Worm (Caenorhabditis elegans) whole organism, L1 larva: ENCODE measurements around the gene smrc-1.
A peak's percentile ranks its signal among the peaks of the same experiment; 100 is the strongest.

Source experiments
- aha-1 ChIP-seq: fragments of 150-350 bp; optimal IDR thresholded peaks from 2 replicates; lab custom pipeline; 2014; ENCODE audit warnings: missing biosample characterization, missing genetic modification characterization
- ets-5 ChIP-seq: fragments of 200-800 bp; sonication (Bioruptor generic); IDR thresholded peaks from 2 replicates; pipeline ENCODE4 v1.3.6; 2022; ENCODE audit warnings: missing genetic modification characterization, missing compliant biosample characterization
- mep-1 ChIP-seq: fragments of 150-350 bp; optimal IDR thresholded peaks from 2 replicates; lab custom pipeline; 2014; ENCODE audit warnings: missing biosample characterization, missing genetic modification characterization
- nhr-71 ChIP-seq: sonication (generic microtip); optimal IDR thresholded peaks from 2 replicates; lab custom pipeline; 2016; ENCODE audit warnings: mild to moderate bottlenecking, missing genetic modification characterization, moderate library complexity, missing compliant biosample characterization

The smrc-1 gene

DNA sequence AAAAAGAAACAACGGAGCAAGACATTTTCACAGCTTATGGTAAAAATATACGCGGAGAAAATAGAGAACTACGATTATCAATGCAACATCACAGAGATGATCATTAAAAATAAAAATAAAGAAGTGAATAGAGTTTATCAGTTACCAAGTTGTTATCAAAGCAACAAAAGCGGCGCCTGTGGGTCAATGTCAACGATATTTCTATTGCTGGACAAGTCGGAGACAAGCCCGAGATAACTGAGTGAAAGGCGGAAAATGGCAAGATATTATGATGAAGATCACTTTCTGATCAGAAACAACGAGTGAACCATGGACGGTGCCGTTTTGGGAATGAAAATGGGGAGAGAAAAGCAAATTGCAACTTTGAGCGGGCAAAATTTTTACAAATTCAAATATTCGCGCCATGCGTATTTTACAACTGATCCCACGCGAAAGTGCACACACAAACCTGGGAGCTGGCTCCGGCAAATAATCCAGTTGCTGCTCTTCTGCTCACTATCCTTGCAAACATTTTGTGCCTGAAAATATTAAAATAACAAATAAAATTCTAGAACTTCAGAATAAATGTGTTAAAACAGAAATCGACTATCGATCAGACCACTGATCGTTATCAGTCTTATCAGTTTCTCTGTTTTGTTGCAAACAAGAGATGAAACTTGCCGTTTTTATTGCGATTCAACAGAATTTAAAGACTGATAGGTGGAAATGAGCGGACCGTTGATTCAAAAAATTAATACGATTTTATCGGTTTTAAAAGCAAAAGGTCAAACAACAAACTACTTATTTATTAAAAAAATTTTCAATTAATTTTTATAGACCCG, 51.8 kb downstream of the smrc-1 start, which contains the start of gene mel-32 (continued):
- TF ChIP-seq ets-5 (no peak), nhr-71 (tag; lab: Kevin White, UChicago) (peak; percentile 41), mep-1 (no peak), aha-1 (tag; lab: Kevin White, UChicago) (no peak)
- TF ChIP-seq, all 84 proteins: peak for 17
